Worm (Caenorhabditis elegans) whole organism, early embryonic: ENCODE data around the gene Y79H2A.3.

Source experiments
- B0310.2 ChIP-seq: sonication (generic microtip); optimal IDR thresholded peaks from 2 replicates; lab custom pipeline; 2016; ENCODE audit warnings: mild to moderate bottlenecking, missing genetic modification characterization, missing compliant biosample characterization
- F13C5.2 ChIP-seq: sonication (generic microtip); optimal IDR thresholded peaks from 2 replicates; lab custom pipeline; 2017; ENCODE audit warnings: mild to moderate bottlenecking, missing genetic modification characterization, inconsistent platforms, missing compliant biosample characterization
- ama-1 ChIP-seq: fragments of 150-350 bp; optimal IDR thresholded peaks from 2 replicates; lab custom pipeline; 2014
- ceh-13 ChIP-seq: fragments of 200-800 bp; sonication (Bioruptor generic); optimal IDR thresholded peaks from 2 replicates; lab custom pipeline; 2018; ENCODE audit warnings: mild to moderate bottlenecking, missing genetic modification characterization, missing compliant biosample characterization
- hmg-4 ChIP-seq: fragments of 200-800 bp; sonication (Bioruptor generic); optimal IDR thresholded peaks from 2 replicates; lab custom pipeline; 2018; ENCODE audit warnings: mild to moderate bottlenecking, missing genetic modification characterization, missing compliant biosample characterization
- hnd-1 ChIP-seq: sonication (generic microtip); optimal IDR thresholded peaks from 2 replicates; lab custom pipeline; 2016; ENCODE audit warnings: missing genetic modification characterization, missing compliant biosample characterization
- scrt-1 ChIP-seq: fragments of 200-800 bp; sonication (Bioruptor generic); IDR thresholded peaks from 2 replicates; pipeline ENCODE4 v1.3.6; 2022; ENCODE audit warnings: missing genetic modification characterization, missing compliant biosample characterization
- tbx-11 ChIP-seq: fragments of 200-800 bp; sonication (Bioruptor generic); IDR thresholded peaks from 2 replicates; pipeline ENCODE4 v1.3.6; 2022; ENCODE audit warnings: missing genetic modification characterization, missing compliant biosample characterization
- tbx-37 ChIP-seq: fragments of 200-800 bp; sonication (Bioruptor generic); conservative IDR thresholded peaks from 2 replicates; pipeline ENCODE4 v1.3.6; 2022; ENCODE audit warnings: missing genetic modification reagents, missing genetic modification characterization, missing compliant biosample characterization
- tra-4 ChIP-seq: sonication (generic microtip); optimal IDR thresholded peaks from 2 replicates; lab custom pipeline; 2017; ENCODE audit warnings: missing genetic modification characterization, missing compliant biosample characterization

DNA sequence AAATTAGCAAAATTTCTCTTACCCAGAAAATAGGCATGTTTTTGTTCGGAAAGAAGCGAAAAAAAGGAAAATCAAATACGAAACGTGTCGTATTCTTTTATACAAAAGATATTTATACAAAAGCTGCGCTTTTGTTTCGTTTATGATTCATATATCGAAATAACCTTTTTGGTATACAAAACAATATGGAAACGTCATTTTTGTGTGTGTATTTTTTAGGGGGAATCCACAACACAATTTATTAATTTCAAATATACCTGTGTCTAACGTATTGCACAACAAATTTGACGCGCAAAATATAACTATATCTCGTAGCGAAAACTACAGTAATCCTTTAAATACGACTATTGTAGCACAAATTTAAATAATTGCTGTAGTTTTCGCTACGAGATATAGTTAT is 21.4 kb downstream of the Y79H2A.3 start, which contains the start of gene Y79H2A.2:
- TF ChIP-seq hmg-4 = no peak
- TF ChIP-seq hnd-1 = no peak
- no peak for TF ChIP-seq tra-4
- TF ChIP-seq B0310.2 = no peak
- TF ChIP-seq ama-1 (lab: Kevin White, UChicago) = no peak
- no peak for TF ChIP-seq F13C5.2 (tag; lab: Kevin White, UChicago)
- TF ChIP-seq tbx-11 = no peak
- TF ChIP-seq scrt-1 (GFP tag; lab: Robert Waterston, UW) = no peak
- no peak for TF ChIP-seq tbx-37
- TF ChIP-seq ceh-13 (GFP tag; lab: Kevin White, UChicago) = no peak
